Worm (Caenorhabditis elegans): ENCODE results near the gene C16A3.2.

The C16A3.2 gene

DNA sequence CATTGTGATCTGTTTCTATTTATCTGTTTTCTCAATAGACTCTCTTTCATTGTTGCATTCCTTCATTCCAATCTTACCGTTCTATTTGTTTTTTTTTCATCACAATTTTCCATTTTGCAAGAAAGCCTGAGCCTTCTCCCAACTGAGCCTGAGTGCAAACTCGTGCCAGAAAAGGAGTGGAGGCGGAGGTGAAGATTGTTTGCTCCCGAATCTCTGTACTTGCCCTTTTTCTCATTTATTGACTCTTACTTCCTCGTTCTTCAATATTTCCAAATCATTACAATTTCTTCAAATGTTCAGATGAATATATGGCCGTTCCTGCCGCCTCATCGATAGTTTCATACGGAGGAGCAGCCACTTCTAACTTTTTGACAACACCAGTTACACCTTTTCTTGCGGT lies 17.2 kb downstream of the C16A3.2 start, which contains the start of gene let-756:
TSS of gene let-756 (plus strand) at position 301 of the 400 bp plus-strand sequence.
- TF ChIP-seq sem-2 (GFP tag; optimal IDR thresholded peaks at IDR 0.05) (no peak), lsy-2 (tag; optimal IDR thresholded peaks at IDR 0.05) (no peak), zip-8 (tag; optimal IDR thresholded peaks at IDR 0.05) (no peak)

DNA sequence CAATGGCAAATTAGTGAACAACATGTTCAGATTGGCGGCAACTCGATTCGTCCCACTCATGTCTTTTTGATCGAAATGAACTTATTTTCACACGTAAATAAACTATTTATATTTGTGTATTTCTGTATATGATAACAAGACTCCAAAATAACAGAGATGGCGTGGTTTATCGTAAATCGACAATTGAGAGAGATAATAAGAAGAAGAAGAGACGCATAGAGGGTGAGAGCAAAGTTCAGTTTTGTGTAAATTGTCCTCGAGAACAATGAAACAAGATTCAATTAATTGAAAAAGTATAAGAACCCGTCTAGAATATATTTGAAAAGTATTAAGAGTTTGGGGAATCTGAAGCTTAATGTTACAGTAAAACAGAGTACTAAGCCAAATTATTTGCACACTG lies 21.8 kb downstream of the C16A3.2 start:
- no peak for TF ChIP-seq elt-3 (tag; optimal IDR thresholded peaks at IDR 0.05)
- TF ChIP-seq M03D4.4 (tag; optimal IDR thresholded peaks at IDR 0.05) = no peak
- no peak for TF ChIP-seq drap-1 (GFP tag; optimal IDR thresholded peaks at IDR 0.05)
- no peak for TF ChIP-seq ces-1 (GFP tag; optimal IDR thresholded peaks at IDR 0.05)
- TF ChIP-seq sptf-1 (tag; optimal IDR thresholded peaks at IDR 0.05) = no peak
- no peak for TF ChIP-seq lin-13 (tag; optimal IDR thresholded peaks at IDR 0.05)
- no peak for TF ChIP-seq unc-120 (tag; optimal IDR thresholded peaks at IDR 0.05; ENCODE audit: poor library complexity, severe bottlenecking)
- no peak for TF ChIP-seq bed-3 (GFP tag; optimal IDR thresholded peaks at IDR 0.05)
- no peak for TF ChIP-seq mls-2 (tag; optimal IDR thresholded peaks at IDR 0.05)
- TF ChIP-seq zip-8 (tag; optimal IDR thresholded peaks at IDR 0.05) = no peak

DNA sequence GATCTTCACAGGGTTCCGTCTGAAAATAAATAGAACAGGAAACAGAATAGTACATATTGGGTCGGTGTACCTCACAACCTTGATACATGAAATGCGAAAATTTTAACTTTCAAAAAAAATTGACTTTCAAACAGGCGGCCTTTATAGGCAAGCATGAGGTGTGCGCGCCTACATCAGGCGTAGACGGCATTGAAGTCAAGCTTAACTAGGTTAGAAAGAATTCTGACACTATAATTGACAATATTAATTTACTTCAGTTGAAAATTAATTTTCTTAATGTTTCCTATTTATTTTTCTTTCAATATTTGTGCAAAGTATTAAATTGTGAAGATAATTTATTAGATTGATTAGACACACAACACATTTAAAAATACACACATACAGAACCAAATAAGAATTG lies 22.3 kb downstream of the C16A3.2 start, which contains the start of gene C05D11.5:
TSS of gene C05D11.5 (minus strand) at position 101 of the 400 bp plus-strand sequence.
- TF ChIP-seq nhr-76 (tag; optimal IDR thresholded peaks at IDR 0.05) (no peak), hlh-1 (tag; optimal IDR thresholded peaks at IDR 0.05) (no peak), ham-2 (GFP tag; optimal IDR thresholded peaks at IDR 0.05) (no peak), zip-8 (tag; optimal IDR thresholded peaks at IDR 0.05) (no peak), pha-4 (tag; optimal IDR thresholded peaks at IDR 0.05) (no peak), elt-1 (tag; optimal IDR thresholded peaks at IDR 0.05; ENCODE audit: borderline replicate concordance, insufficient read depth) (no peak), sptf-1 (tag; optimal IDR thresholded peaks at IDR 0.05) (no peak), blmp-1 (tag; optimal IDR thresholded peaks at IDR 0.05) (no peak), ceh-43 (GFP tag; optimal IDR thresholded peaks at IDR 0.05) (no peak), lsy-2 (tag; optimal IDR thresholded peaks at IDR 0.05) (no peak), mep-1 (tag; optimal IDR thresholded peaks at IDR 0.05) (no peak), flh-1 (GFP tag; optimal IDR thresholded peaks at IDR 0.05) (no peak), M03D4.4 (tag; optimal IDR thresholded peaks at IDR 0.05) (no peak), nhr-2 (tag; optimal IDR thresholded peaks at IDR 0.05) (no peak), mls-2 (tag; optimal IDR thresholded peaks at IDR 0.05) (no peak), unc-39 (tag; optimal IDR thresholded peaks at IDR 0.05) (no peak)

DNA sequence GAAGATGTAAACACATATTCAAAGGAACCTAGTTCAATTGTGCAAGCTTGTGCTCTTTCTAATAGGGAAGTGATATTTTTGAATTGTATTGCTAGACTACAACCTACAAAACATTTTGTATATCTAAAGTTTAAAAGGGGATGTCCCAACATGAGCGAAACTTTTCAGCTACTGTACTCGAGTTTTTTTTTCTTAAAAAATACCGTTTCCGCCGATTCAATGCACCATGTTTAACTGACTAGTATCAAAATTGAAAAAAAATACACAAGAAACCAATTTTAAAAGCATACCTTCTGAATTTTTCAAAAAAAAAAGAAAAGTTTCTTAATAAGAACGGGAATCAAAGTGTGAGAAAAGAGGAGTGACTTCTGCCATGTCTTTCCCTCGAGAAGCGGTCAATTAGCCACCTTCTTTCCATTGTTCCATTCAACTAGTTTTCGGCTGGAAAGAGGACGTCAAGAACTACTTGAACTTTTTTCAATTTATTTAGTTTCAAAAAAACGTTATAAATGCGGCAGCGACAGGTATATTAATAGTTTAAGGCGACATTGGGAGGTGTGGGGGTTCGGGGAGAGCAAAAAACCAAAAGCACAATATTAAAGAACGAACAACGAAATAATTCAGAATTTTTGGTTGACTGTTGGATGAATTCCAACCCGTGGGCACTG lies 25.8 kb downstream of the C16A3.2 start, which contains the start of gene nas-4:
TSS of gene nas-4 (minus strand) at position 351 of the 668 bp plus-strand sequence.
- TF ChIP-seq lsy-2 (tag; optimal IDR thresholded peaks at IDR 0.05) = no peak
- TF ChIP-seq nhr-2 (tag; optimal IDR thresholded peaks at IDR 0.05) = no peak
- no peak for TF ChIP-seq mab-5 (tag; optimal IDR thresholded peaks at IDR 0.05)
- no peak for TF ChIP-seq nhr-12 (tag; optimal IDR thresholded peaks at IDR 0.05)
- no peak for TF ChIP-seq lin-13 (tag; optimal IDR thresholded peaks at IDR 0.05)
- no peak for TF ChIP-seq blmp-1 (tag; optimal IDR thresholded peaks at IDR 0.05)
- no peak for TF ChIP-seq ceh-83 (GFP tag; optimal IDR thresholded peaks at IDR 0.05)
- TF ChIP-seq zip-8 (tag; optimal IDR thresholded peaks at IDR 0.05) = no peak
- no peak for TF ChIP-seq ztf-11 (tag; optimal IDR thresholded peaks at IDR 0.05)
- no peak for TF ChIP-seq sem-2 (GFP tag; optimal IDR thresholded peaks at IDR 0.05)
- TF ChIP-seq sptf-1 (tag; optimal IDR thresholded peaks at IDR 0.05) = no peak

DNA sequence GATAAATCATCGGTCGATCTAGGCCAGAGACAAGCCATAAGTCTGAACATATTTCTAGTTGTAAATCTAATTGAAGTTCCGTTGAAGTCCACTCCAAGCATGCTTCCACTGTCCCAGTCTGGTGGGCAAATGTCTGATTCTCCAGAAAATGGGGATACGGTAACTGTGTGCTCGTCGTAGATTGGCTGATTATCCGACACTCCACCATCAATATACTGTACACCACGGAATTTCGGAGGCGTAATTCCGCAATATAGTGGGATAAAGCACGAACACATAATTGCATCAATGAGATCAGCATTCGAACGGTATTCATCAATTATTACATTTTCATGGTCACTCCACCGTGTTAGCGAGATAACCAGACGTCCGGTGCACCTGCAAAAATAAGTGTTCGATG lies 28.6 kb downstream of the C16A3.2 start:
- TF ChIP-seq ztf-11 (tag; optimal IDR thresholded peaks at IDR 0.05) (no peak), nhr-28 (tag; optimal IDR thresholded peaks at IDR 0.05) (no peak), hlh-1 (tag; optimal IDR thresholded peaks at IDR 0.05) (no peak), unc-62 (GFP tag; optimal IDR thresholded peaks at IDR 0.05) (no peak), M03D4.4 (tag; optimal IDR thresholded peaks at IDR 0.05) (no peak), snpc-4 (tag; optimal IDR thresholded peaks at IDR 0.05) (no peak)
